Fruit fly (Drosophila melanogaster) whole organism, pupa: Measurements from ENCODE around the gene opa.

Source experiments
- CG14655 ChIP-seq: fragments of 200-800 bp; sonication (Bioruptor generic); optimal IDR thresholded peaks from 3 replicates; lab custom pipeline; 2017; ENCODE audit warnings: mild to moderate bottlenecking, missing biosample characterization, missing genetic modification reagents, missing genetic modification characterization
- CG15710 ChIP-seq: fragments of 200-800 bp; sonication (Bioruptor generic); optimal IDR thresholded peaks from 2 replicates; lab custom pipeline; 2018; ENCODE audit warnings: missing biosample characterization, mild to moderate bottlenecking, missing genetic modification characterization, moderate library complexity
- CG17806 ChIP-seq: fragments of 200-800 bp; sonication (Bioruptor generic); optimal IDR thresholded peaks from 2 replicates; lab custom pipeline; 2018; ENCODE audit warnings: missing biosample characterization, mild to moderate bottlenecking, missing genetic modification characterization, moderate library complexity
- CG32121 ChIP-seq: fragments of 200-800 bp; sonication (Bioruptor generic); IDR thresholded peaks from 2 replicates; pipeline ENCODE4 v1.3.6; 2022; ENCODE audit warnings: missing biosample characterization, missing genetic modification characterization
- CG34367 ChIP-seq: fragments of 200-800 bp; sonication (Bioruptor generic); optimal IDR thresholded peaks from 2 replicates; lab custom pipeline; 2018; ENCODE audit warnings: missing biosample characterization, mild to moderate bottlenecking, missing genetic modification characterization
- CG8301 ChIP-seq: fragments of 200-800 bp; sonication (Bioruptor generic); optimal IDR thresholded peaks from 2 replicates; lab custom pipeline; 2018; ENCODE audit warnings: missing biosample characterization, mild to moderate bottlenecking, missing genetic modification characterization
- CG9948 ChIP-seq: fragments of 200-800 bp; sonication (Bioruptor generic); optimal IDR thresholded peaks from 2 replicates; lab custom pipeline; 2018; ENCODE audit warnings: missing biosample characterization, mild to moderate bottlenecking, missing genetic modification characterization, moderate library complexity
- EcR ChIP-seq: fragments of 200-800 bp; sonication (Bioruptor generic); optimal IDR thresholded peaks from 3 replicates; lab custom pipeline; 2019; ENCODE audit warnings: missing biosample characterization, missing genetic modification characterization, mild to moderate bottlenecking, moderate library complexity, missing genetic modification reagents
- Ets98B ChIP-seq: fragments of 200-800 bp; sonication (Bioruptor generic); IDR thresholded peaks from 2 replicates; pipeline ENCODE4 v1.3.6; 2022; ENCODE audit warnings: missing biosample characterization, missing genetic modification characterization
- Pif1B ChIP-seq: fragments of 200-800 bp; sonication (Bioruptor generic); optimal IDR thresholded peaks from 3 replicates; lab custom pipeline; 2016; ENCODE audit warnings: missing biosample characterization, missing genetic modification characterization
- Snoo ChIP-seq: fragments of 200-800 bp; sonication (Bioruptor generic); optimal IDR thresholded peaks from 3 replicates; lab custom pipeline; 2017; ENCODE audit warnings: missing biosample characterization, mild to moderate bottlenecking, missing genetic modification characterization, inconsistent platforms
- fd96Ca ChIP-seq: fragments of 200-800 bp; sonication (Bioruptor generic); IDR thresholded peaks from 3 replicates; pipeline ENCODE4 v1.3.6; 2022; ENCODE audit warnings: missing biosample characterization, missing genetic modification characterization
- gl ChIP-seq: fragments of 200-800 bp; sonication (Bioruptor generic); optimal IDR thresholded peaks from 2 replicates; lab custom pipeline; 2018; ENCODE audit warnings: missing biosample characterization, mild to moderate bottlenecking, missing genetic modification characterization

DNA sequence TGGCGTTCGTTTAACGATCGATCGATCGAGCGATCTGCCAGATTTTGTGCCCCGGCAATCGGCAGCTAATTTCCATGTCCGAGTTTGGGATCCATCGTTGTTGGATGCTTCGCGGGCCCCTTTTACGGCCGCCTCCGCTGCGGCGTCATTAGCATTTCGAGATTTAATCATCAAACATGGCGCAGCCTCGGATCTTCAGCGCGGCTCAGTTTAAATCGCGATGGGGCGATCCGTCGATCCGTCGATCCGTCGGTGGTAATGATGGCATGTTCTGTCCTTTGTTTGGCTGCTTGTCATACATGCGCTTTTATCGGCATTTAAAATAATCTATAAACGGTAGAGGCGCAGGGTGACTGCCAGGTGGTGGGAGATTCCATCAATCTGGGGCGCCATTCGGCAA, 47.8 kb downstream of the opa start:
- TF ChIP-seq gl (tag; lab: Kevin White, UChicago) (no peak), fd96Ca (GFP tag; lab: Robert Waterston, UW) (no peak), CG8301 (tag; lab: Kevin White, UChicago) (no peak), CG9948 (tag; lab: Kevin White, UChicago) (no peak), CG14655 (GFP tag; lab: Kevin White, UChicago) (no peak), Snoo (tag; lab: Kevin White, UChicago) (no peak), CG34367 (no peak), EcR (GFP tag; lab: Kevin White, UChicago) (no peak), CG32121 (GFP tag; lab: Robert Waterston, UW) (no peak), Ets98B (no peak), CG15710 (tag; lab: Kevin White, UChicago) (no peak), CG17806 (tag; lab: Kevin White, UChicago) (no peak), Pif1B (GFP tag; lab: Kevin White, UChicago) (no peak)
